Worm (Caenorhabditis elegans) whole organism, mixed stage, embryonic: ENCODE results near the gene mcm-2.
A peak's percentile ranks its signal among the peaks of the same experiment; 100 is the strongest.

Experiments used
- M03D4.4 ChIP-seq: sonication (generic microtip); optimal IDR thresholded peaks from 2 replicates; lab custom pipeline; 2017; ENCODE audit warnings: mild to moderate bottlenecking, missing genetic modification characterization, missing compliant biosample characterization
- bed-3 ChIP-seq: fragments of 200-800 bp; sonication (Bioruptor generic); optimal IDR thresholded peaks from 3 replicates; lab custom pipeline; 2018; ENCODE audit warnings: mild to moderate bottlenecking, missing genetic modification characterization, moderate library complexity, missing compliant biosample characterization
- blmp-1 ChIP-seq: fragments of 150-350 bp; optimal IDR thresholded peaks from 2 replicates; lab custom pipeline; 2014; ENCODE audit warnings: missing biosample characterization, missing genetic modification characterization
- ceh-39 ChIP-seq: fragments of 150-350 bp; optimal IDR thresholded peaks from 2 replicates; lab custom pipeline; 2014; ENCODE audit warnings: missing biosample characterization, missing genetic modification characterization
- ceh-83 ChIP-seq: fragments of 200-800 bp; sonication (Bioruptor generic); optimal IDR thresholded peaks from 2 replicates; lab custom pipeline; 2018; ENCODE audit warnings: mild to moderate bottlenecking, missing genetic modification characterization, missing compliant biosample characterization
- ces-1 ChIP-seq: fragments of 150-350 bp; optimal IDR thresholded peaks from 2 replicates; lab custom pipeline; 2014; ENCODE audit warnings: missing biosample characterization, missing genetic modification reagents, missing genetic modification characterization
- drap-1 ChIP-seq: fragments of 200-800 bp; sonication (Bioruptor generic); optimal IDR thresholded peaks from 3 replicates; lab custom pipeline; 2018; ENCODE audit warnings: mild to moderate bottlenecking, missing genetic modification characterization, missing compliant biosample characterization
- elt-1 ChIP-seq: sonication (generic microtip); optimal IDR thresholded peaks from 2 replicates; lab custom pipeline; 2017; ENCODE audit warnings: missing genetic modification characterization, mild to moderate bottlenecking, missing compliant biosample characterization, antibody characterized with exemption, moderate library complexity, borderline replicate concordance; ENCODE audit not compliant: insufficient read depth
- elt-3 ChIP-seq: fragments of 150-350 bp; optimal IDR thresholded peaks from 2 replicates; lab custom pipeline; 2014; ENCODE audit warnings: missing biosample characterization, missing genetic modification characterization
- flh-1 ChIP-seq: fragments of 200-800 bp; sonication (Bioruptor generic); optimal IDR thresholded peaks from 2 replicates; lab custom pipeline; 2018; ENCODE audit warnings: mild to moderate bottlenecking, missing genetic modification characterization, moderate library complexity, missing compliant biosample characterization
- ham-2 ChIP-seq: fragments of 200-800 bp; sonication (Bioruptor generic); optimal IDR thresholded peaks from 2 replicates; lab custom pipeline; 2018; ENCODE audit warnings: mild to moderate bottlenecking, missing genetic modification characterization, missing compliant biosample characterization
- hlh-1 ChIP-seq: fragments of 150-350 bp; optimal IDR thresholded peaks from 2 replicates; lab custom pipeline; 2014; ENCODE audit warnings: missing biosample characterization, missing genetic modification reagents, missing genetic modification characterization
- lin-32 ChIP-seq: fragments of 200-800 bp; sonication (Bioruptor generic); optimal IDR thresholded peaks from 2 replicates; lab custom pipeline; 2018; ENCODE audit warnings: mild to moderate bottlenecking, missing genetic modification characterization, missing compliant biosample characterization
- lsy-2 ChIP-seq: fragments of 150-350 bp; optimal IDR thresholded peaks from 2 replicates; lab custom pipeline; 2014; ENCODE audit warnings: missing biosample characterization, missing genetic modification characterization
- mab-5 ChIP-seq: fragments of 150-350 bp; optimal IDR thresholded peaks from 2 replicates; lab custom pipeline; 2014; ENCODE audit warnings: missing biosample characterization, missing genetic modification characterization
- mep-1 ChIP-seq: fragments of 150-350 bp; optimal IDR thresholded peaks from 2 replicates; lab custom pipeline; 2017; ENCODE audit warnings: missing biosample characterization, missing genetic modification reagents, missing genetic modification characterization, inconsistent platforms
- mls-2 ChIP-seq: sonication (generic microtip); optimal IDR thresholded peaks from 2 replicates; lab custom pipeline; 2016; ENCODE audit warnings: mild to moderate bottlenecking, missing genetic modification characterization, moderate library complexity, missing compliant biosample characterization
- nhr-2 ChIP-seq: fragments of 150-350 bp; optimal IDR thresholded peaks from 2 replicates; lab custom pipeline; 2014; ENCODE audit warnings: missing biosample characterization, missing genetic modification characterization
- nhr-237 ChIP-seq: fragments of 150-350 bp; optimal IDR thresholded peaks from 2 replicates; lab custom pipeline; 2014; ENCODE audit warnings: missing biosample characterization, missing genetic modification characterization
- nhr-28 ChIP-seq: fragments of 150-350 bp; optimal IDR thresholded peaks from 2 replicates; lab custom pipeline; 2014; ENCODE audit warnings: missing biosample characterization, missing genetic modification characterization
- nhr-76 ChIP-seq: sonication (generic microtip); optimal IDR thresholded peaks from 2 replicates; lab custom pipeline; 2017; ENCODE audit warnings: missing biosample characterization, missing genetic modification characterization
- pha-4 ChIP-seq: fragments of 150-350 bp; optimal IDR thresholded peaks from 2 replicates; lab custom pipeline; 2018; ENCODE audit warnings: missing biosample characterization, missing genetic modification reagents, missing genetic modification characterization
- sem-2 ChIP-seq: fragments of 200-800 bp; sonication (Bioruptor generic); optimal IDR thresholded peaks from 2 replicates; lab custom pipeline; 2018; ENCODE audit warnings: mild to moderate bottlenecking, missing genetic modification characterization, missing compliant biosample characterization
- snpc-4 ChIP-seq: fragments of 150-350 bp; optimal IDR thresholded peaks from 2 replicates; lab custom pipeline; 2014; ENCODE audit warnings: missing biosample characterization, missing genetic modification characterization
- sptf-1 ChIP-seq: sonication (generic microtip); optimal IDR thresholded peaks from 2 replicates; lab custom pipeline; 2017; ENCODE audit warnings: mild to moderate bottlenecking, missing genetic modification characterization, moderate library complexity, missing compliant biosample characterization
- tbx-8 ChIP-seq: fragments of 200-800 bp; sonication (Bioruptor generic); optimal IDR thresholded peaks from 2 replicates; lab custom pipeline; 2018; ENCODE audit warnings: mild to moderate bottlenecking, missing genetic modification characterization, moderate library complexity, missing compliant biosample characterization
- unc-39 ChIP-seq: fragments of 150-350 bp; optimal IDR thresholded peaks from 2 replicates; lab custom pipeline; 2014; ENCODE audit warnings: missing biosample characterization, missing genetic modification characterization
- unc-62 ChIP-seq: fragments of 150-350 bp; optimal IDR thresholded peaks from 2 replicates; lab custom pipeline; 2014; ENCODE audit warnings: missing biosample characterization, missing genetic modification reagents, missing genetic modification characterization
- zip-8 ChIP-seq: fragments of 150-350 bp; optimal IDR thresholded peaks from 2 replicates; lab custom pipeline; 2014; ENCODE audit warnings: missing biosample characterization, missing genetic modification characterization
- ztf-11 ChIP-seq: fragments of 150-350 bp; optimal IDR thresholded peaks from 2 replicates; lab custom pipeline; 2014; ENCODE audit warnings: missing biosample characterization, missing genetic modification characterization

Gene mcm-2

ce11 chrII:12006575-12007098 is at the start of gene mcm-2:
TSS of gene mcm-2 (minus strand) at chrII:12006625.
- TF ChIP-seq mls-2 = no peak
- TF ChIP-seq ces-1 = no peak
- no peak for TF ChIP-seq M03D4.4 (tag; lab: Kevin White, UChicago)
- TF ChIP-seq unc-62 = no peak
- TF ChIP-seq mep-1 = no peak
- no peak for TF ChIP-seq pha-4 (tag; lab: Kevin White, UChicago)
- no peak for TF ChIP-seq lin-32 (GFP tag; lab: Kevin White, UChicago)
- peak; percentile 69 for TF ChIP-seq zip-8 (tag; lab: Kevin White, UChicago)
- TF ChIP-seq nhr-2 = no peak
- TF ChIP-seq sem-2 (GFP tag; lab: Kevin White, UChicago) = no peak
- TF ChIP-seq ceh-39 (tag; lab: Kevin White, UChicago) = no peak
- TF ChIP-seq ham-2 = no peak
- TF ChIP-seq elt-3 (tag; lab: Kevin White, UChicago) = no peak
- no peak for TF ChIP-seq nhr-76 (tag; lab: Kevin White, UChicago)
- peak; percentile 1 for TF ChIP-seq nhr-237
- no peak for TF ChIP-seq snpc-4 (tag; lab: Kevin White, UChicago)
- peak; percentile 17 for TF ChIP-seq elt-1 (tag; lab: Kevin White, UChicago)
- no peak for TF ChIP-seq nhr-28 (tag; lab: Kevin White, UChicago)
- TF ChIP-seq sptf-1 (tag; lab: Kevin White, UChicago) = no peak
- TF ChIP-seq blmp-1 = no peak
- TF ChIP-seq bed-3 = no peak

ce11 chrII:12055408-12056140 is 49.1 kb upstream of the mcm-2 start:
- TF ChIP-seq unc-62 (no peak), pha-4 (tag; lab: Kevin White, UChicago) (no peak), lsy-2 (tag; lab: Kevin White, UChicago) (no peak)

- TF ChIP-seq lin-32 (GFP tag; lab: Kevin White, UChicago) = no peak
- TF ChIP-seq sptf-1 (tag; lab: Kevin White, UChicago) = no peak
- no peak for TF ChIP-seq mls-2
- TF ChIP-seq nhr-237 = no peak
- no peak for TF ChIP-seq mab-5 (tag; lab: Kevin White, UChicago)
- TF ChIP-seq ceh-39 (tag; lab: Kevin White, UChicago) = no peak
- TF ChIP-seq, all 35 proteins: peak for 0
Observed at ce11 chrII:12054558-12054957, 48.1 kb upstream of the mcm-2 start.

DNA sequence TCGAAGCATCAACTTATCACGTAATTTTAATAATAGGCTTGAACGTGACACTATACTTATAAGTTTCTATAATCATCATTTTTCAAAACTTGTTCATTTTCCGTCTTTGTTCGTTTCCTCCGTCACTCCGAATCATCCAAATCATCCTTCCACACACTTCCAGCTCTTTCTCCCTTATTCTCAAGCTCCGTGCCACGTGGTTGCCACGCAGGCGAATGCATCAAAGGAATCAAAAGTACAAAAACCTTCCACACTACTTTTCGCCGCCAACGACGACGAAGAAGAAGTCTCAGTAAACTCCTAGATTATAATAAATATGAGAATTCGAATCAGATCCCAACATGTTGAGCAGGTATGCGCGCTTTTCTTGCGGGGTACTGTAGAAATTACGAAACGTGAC is 47.7 kb upstream of the mcm-2 start:
- no peak for TF ChIP-seq mls-2
- TF ChIP-seq pha-4 (tag; lab: Kevin White, UChicago) = no peak
- no peak for TF ChIP-seq nhr-2
- no peak for TF ChIP-seq sptf-1 (tag; lab: Kevin White, UChicago)
- no peak for TF ChIP-seq ztf-11 (tag; lab: Kevin White, UChicago)
- no peak for TF ChIP-seq sem-2 (GFP tag; lab: Kevin White, UChicago)
- TF ChIP-seq tbx-8 = no peak
- TF ChIP-seq hlh-1 (tag; lab: Kevin White, UChicago) = no peak
- TF ChIP-seq lsy-2 (tag; lab: Kevin White, UChicago) = no peak
- TF ChIP-seq drap-1 (GFP tag; lab: Kevin White, UChicago) = no peak
- TF ChIP-seq nhr-76 (tag; lab: Kevin White, UChicago) = no peak
- TF ChIP-seq elt-3 (tag; lab: Kevin White, UChicago) = no peak
- no peak for TF ChIP-seq unc-39 (tag; lab: Kevin White, UChicago)
- no peak for TF ChIP-seq flh-1 (GFP tag; lab: Kevin White, UChicago)

- TF ChIP-seq ceh-83 (GFP tag; lab: Kevin White, UChicago) = no peak
- TF ChIP-seq tbx-8 = no peak
- TF ChIP-seq ham-2 = no peak
- peak; percentile 74 for TF ChIP-seq elt-3 (tag; lab: Kevin White, UChicago)
- TF ChIP-seq nhr-76 (tag; lab: Kevin White, UChicago) = no peak
Observed at ce11 chrII:12053486-12053885, 47.1 kb upstream of the mcm-2 start.
